Worm (Caenorhabditis elegans): ENCODE results near the gene Y73B6BL.29.
"Not testable (repeated sequence)": the region's sequence is repeated elsewhere in the genome, so short reads cannot be mapped to it uniquely, and the experiment has no call there.

Gene Y73B6BL.29

DNA sequence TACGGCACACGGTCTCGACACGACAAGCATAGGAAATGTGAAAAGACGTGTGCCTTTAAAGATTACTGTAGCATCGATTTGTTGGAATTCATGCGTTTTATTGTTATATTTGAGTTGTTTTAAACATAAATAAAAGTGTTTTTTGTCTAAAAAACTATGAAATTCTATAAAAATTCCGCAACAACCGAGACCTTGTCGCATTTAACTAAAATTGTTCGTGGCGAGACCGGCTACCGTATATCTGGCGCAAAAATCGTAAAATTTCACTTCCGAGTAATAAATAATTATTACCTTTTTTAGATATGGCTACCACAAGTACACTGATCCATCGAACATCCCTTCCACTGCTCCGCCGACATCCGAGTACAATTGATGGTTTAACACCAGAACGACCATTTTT lies 15.6 kb downstream of the Y73B6BL.29 start, which contains the start of gene ipla-6:
Gene ipla-6, plus strand, starts transcription at position 301 of the 400 bp plus-strand sequence.
- TF ChIP-seq ceh-79 (tag; optimal IDR thresholded peaks at IDR 0.05), result no peak
- no peak for TF ChIP-seq let-607 (tag; optimal IDR thresholded peaks at IDR 0.05)
- no peak for TF ChIP-seq attf-5 (GFP tag; optimal IDR thresholded peaks at IDR 0.05)
- no peak for TF ChIP-seq K11D2.4 (GFP tag; IDR thresholded peaks at IDR 0.05)
- no peak for TF ChIP-seq ama-1 (optimal IDR thresholded peaks at IDR 0.05)
- TF ChIP-seq ama-1 (GFP tag; optimal IDR thresholded peaks at IDR 0.05), result no peak
- TF ChIP-seq bed-2 (GFP tag; IDR thresholded peaks at IDR 0.05), result no peak
- TF ChIP-seq Y53G8AR.9 (GFP tag; conservative IDR thresholded peaks at IDR 0.05), result no peak
- no peak for TF ChIP-seq madf-10 (tag; optimal IDR thresholded peaks at IDR 0.05)
- TF ChIP-seq nhr-80 (tag; optimal IDR thresholded peaks at IDR 0.05), result no peak
- TF ChIP-seq die-1 (tag; optimal IDR thresholded peaks at IDR 0.05), result no peak
- TF ChIP-seq lin-40 (tag; optimal IDR thresholded peaks at IDR 0.05), result no peak
- TF ChIP-seq F52B5.7 (tag; optimal IDR thresholded peaks at IDR 0.05), result no peak
- TF ChIP-seq nhr-179 (tag; optimal IDR thresholded peaks at IDR 0.05), result no peak

DNA sequence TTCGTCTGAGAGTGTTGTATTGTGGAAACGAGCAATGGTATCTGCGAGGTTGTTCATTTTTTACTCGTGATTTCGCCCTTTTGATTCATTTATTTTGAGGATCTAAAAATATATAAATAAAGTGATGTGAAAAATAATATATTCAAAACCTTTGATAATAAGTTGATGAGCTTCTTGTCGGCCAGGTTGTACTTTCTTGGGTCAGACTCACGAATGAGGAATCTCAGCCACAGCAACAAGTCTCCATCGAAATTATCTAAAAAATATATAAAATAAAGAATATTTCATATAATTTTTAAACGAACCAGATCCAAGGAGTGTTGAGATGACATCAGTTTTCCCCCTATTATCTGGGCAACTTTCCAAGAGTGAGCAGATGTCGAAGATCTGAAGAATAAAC lies 20.7 kb downstream of the Y73B6BL.29 start, which contains the start of gene Y73B6BL.288:
Gene Y73B6BL.288, minus strand, starts transcription at position 101 of the 400 bp plus-strand sequence.
- TF ChIP-seq sea-2 (GFP tag; IDR thresholded peaks at IDR 0.05) (no peak), ceh-58 (GFP tag; IDR thresholded peaks at IDR 0.05) (no peak), ceh-40 (GFP tag; IDR thresholded peaks at IDR 0.05) (no peak), Y53G8AR.9 (GFP tag; conservative IDR thresholded peaks at IDR 0.05) (no peak), tbx-9 (tag; optimal IDR thresholded peaks at IDR 0.05; ENCODE audit: borderline replicate concordance) (no peak), nhr-120 (GFP tag; IDR thresholded peaks at IDR 0.05) (no peak), mel-28 (tag; optimal IDR thresholded peaks at IDR 0.05; ENCODE audit: borderline replicate concordance) (no peak), tbp1 (GFP tag; optimal IDR thresholded peaks at IDR 0.05) (no peak)

DNA sequence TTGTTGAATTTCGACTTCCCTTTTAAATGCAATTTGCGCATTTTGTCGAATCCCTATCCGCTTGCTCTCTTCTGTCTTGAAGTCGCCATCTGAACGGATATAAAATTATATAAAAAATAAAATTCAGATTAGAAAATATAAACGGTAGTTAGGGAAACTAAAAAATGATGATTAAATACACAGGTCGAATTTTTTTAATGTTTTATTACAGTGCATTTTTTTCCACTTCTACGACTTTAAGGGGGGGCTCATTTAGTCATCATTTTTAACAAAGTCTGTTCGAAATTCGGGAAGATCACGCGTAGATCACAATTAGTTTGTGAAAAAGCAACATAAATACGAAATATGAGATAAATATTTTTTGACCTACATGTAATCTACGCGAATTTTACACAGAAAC lies 21.1 kb downstream of the Y73B6BL.29 start, which contains the start of gene Y73B6BL.14:
Gene Y73B6BL.14, minus strand, starts transcription at position 101 of the 400 bp plus-strand sequence.
- TF ChIP-seq attf-6 (GFP tag; IDR thresholded peaks at IDR 0.05), result no peak
- peak; percentile 46 for TF ChIP-seq efl-1 (GFP tag; optimal IDR thresholded peaks at IDR 0.05)
- no peak for TF ChIP-seq somi-1 (GFP tag; optimal IDR thresholded peaks at IDR 0.05)

- TF ChIP-seq fkh-3 (tag; optimal IDR thresholded peaks at IDR 0.05); let-607 (tag; optimal IDR thresholded peaks at IDR 0.05); hmg-1.2 (GFP tag; IDR thresholded peaks at IDR 0.05): not testable (repeated sequence)
Measured at ce11 chrIV:6347213-6347612, 25.5 kb downstream of the Y73B6BL.29 start, which contains the start of gene Y73B6BL.289. Y73B6BL.289 (plus strand) TSS chrIV:6347513.

- peak; percentile 69 for TF ChIP-seq lsl-1 (GFP tag; optimal IDR thresholded peaks at IDR 0.05)
- not testable (repeated sequence) for TF ChIP-seq snpc-4 (GFP tag; optimal IDR thresholded peaks at IDR 0.05)
- peak in 1 of 4 experiments; percentile 61 for TF ChIP-seq snpc-4 (tag; optimal IDR thresholded peaks at IDR 0.05)
- TF ChIP-seq madf-6 (GFP tag; IDR thresholded peaks at IDR 0.05), result peak; percentile 67
- peak; percentile 62 for TF ChIP-seq xnd-1 (tag; optimal IDR thresholded peaks at IDR 0.05)
- peak; percentile 80 for TF ChIP-seq F33H1.4 (GFP tag; IDR thresholded peaks at IDR 0.05)
- TF ChIP-seq madf-8 (GFP tag; conservative IDR thresholded peaks at IDR 0.05), result 0 out of 2 replicates have a peak, but pooled peaks have one; percentile 28
Measured at ce11 chrIV:6347822-6348221, 26.1 kb downstream of the Y73B6BL.29 start.
